Worm (Caenorhabditis elegans): ENCODE measurements around the gene gmap-1.

ce11 chrX:12929961-12930360, 4.8 kb downstream of the gmap-1 start, which contains the start of gene C34E7.3:
- TF ChIP-seq tbx-11 (GFP tag; IDR thresholded peaks at IDR 0.05) (no peak), ama-1 (optimal IDR thresholded peaks at IDR 0.05) (no peak), hmg-4 (GFP tag; optimal IDR thresholded peaks at IDR 0.05) (no peak), hnd-1 (tag; optimal IDR thresholded peaks at IDR 0.05) (no peak), hmbx-1 (tag; optimal IDR thresholded peaks at IDR 0.05) (no peak), ceh-13 (GFP tag; optimal IDR thresholded peaks at IDR 0.05) (no peak), tra-4 (tag; optimal IDR thresholded peaks at IDR 0.05) (no peak), aly-1 (tag; optimal IDR thresholded peaks at IDR 0.05) (no peak), B0310.2 (tag; optimal IDR thresholded peaks at IDR 0.05) (no peak), pes-1 (GFP tag; IDR thresholded peaks at IDR 0.05) (no peak), flt-1 (GFP tag; IDR thresholded peaks at IDR 0.05) (no peak), ets-7 (tag; optimal IDR thresholded peaks at IDR 0.05) (no peak), scrt-1 (GFP tag; IDR thresholded peaks at IDR 0.05) (no peak)
